Worm (Caenorhabditis elegans) whole organism, L3 larva: Measurements from ENCODE around the gene pro-1.

Source experiments
- R02D3.7 ChIP-seq: fragments of 150-350 bp; optimal IDR thresholded peaks from 2 replicates; lab custom pipeline; 2014; ENCODE audit warnings: missing biosample characterization, missing genetic modification characterization
- ZK546.5 ChIP-seq: sonication (generic microtip); optimal IDR thresholded peaks from 2 replicates; lab custom pipeline; 2017; ENCODE audit warnings: missing biosample characterization, missing genetic modification characterization
- aly-2 ChIP-seq: fragments of 150-350 bp; optimal IDR thresholded peaks from 2 replicates; lab custom pipeline; 2014; ENCODE audit warnings: missing biosample characterization, missing genetic modification characterization
- ama-1 ChIP-seq: fragments of 150-350 bp; optimal IDR thresholded peaks from 2 replicates; lab custom pipeline; 2018
- ceh-16 ChIP-seq: sonication (generic microtip); optimal IDR thresholded peaks from 2 replicates; lab custom pipeline; 2017; ENCODE audit warnings: missing biosample characterization, missing genetic modification characterization
- ceh-28 ChIP-seq: fragments of 150-350 bp; optimal IDR thresholded peaks from 2 replicates; lab custom pipeline; 2014; ENCODE audit warnings: missing biosample characterization, missing genetic modification reagents, missing genetic modification characterization
- ceh-82 ChIP-seq: fragments of 150-350 bp; optimal IDR thresholded peaks from 2 replicates; lab custom pipeline; 2014; ENCODE audit warnings: missing biosample characterization, missing genetic modification characterization
- ceh-9 ChIP-seq: sonication (generic microtip); optimal IDR thresholded peaks from 2 replicates; lab custom pipeline; 2018; ENCODE audit warnings: missing biosample characterization, missing genetic modification characterization
- daf-12 ChIP-seq: fragments of 150-350 bp; optimal IDR thresholded peaks from 2 replicates; lab custom pipeline; 2014; ENCODE audit warnings: missing biosample characterization, missing genetic modification reagents, missing genetic modification characterization
- egl-5 ChIP-seq: fragments of 150-350 bp; optimal IDR thresholded peaks from 2 replicates; lab custom pipeline; 2017; ENCODE audit warnings: missing biosample characterization, missing genetic modification reagents, missing genetic modification characterization, inconsistent platforms
- elt-1 ChIP-seq: fragments of 150-350 bp; optimal IDR thresholded peaks from 2 replicates; lab custom pipeline; 2014; ENCODE audit warnings: missing biosample characterization, missing genetic modification characterization
- elt-2 ChIP-seq: sonication (generic microtip); optimal IDR thresholded peaks from 2 replicates; lab custom pipeline; 2016; ENCODE audit warnings: missing genetic modification reagents, mild to moderate bottlenecking, missing genetic modification characterization, missing compliant biosample characterization
- eor-1 ChIP-seq, 2 experiments: fragments of 150-350 bp; optimal IDR thresholded peaks; 2 replicates each; lab custom pipeline; 2014 to 2018; ENCODE audit warnings: missing biosample characterization in 2 of 2, missing genetic modification characterization in 2 of 2
- fkh-10 ChIP-seq: sonication (generic microtip); optimal IDR thresholded peaks from 2 replicates; lab custom pipeline; 2017; ENCODE audit warnings: missing biosample characterization, missing genetic modification reagents, missing genetic modification characterization
- fkh-2 ChIP-seq: fragments of 150-350 bp; optimal IDR thresholded peaks from 2 replicates; lab custom pipeline; 2014; ENCODE audit warnings: missing biosample characterization, missing genetic modification reagents, missing genetic modification characterization
- fos-1 ChIP-seq: fragments of 150-350 bp; optimal IDR thresholded peaks from 2 replicates; lab custom pipeline; 2014; ENCODE audit warnings: missing biosample characterization, missing genetic modification characterization
- hmg-11 ChIP-seq: sonication (generic microtip); optimal IDR thresholded peaks from 2 replicates; lab custom pipeline; 2016; ENCODE audit warnings: missing genetic modification characterization, missing compliant biosample characterization
- jun-1 ChIP-seq: fragments of 150-350 bp; optimal IDR thresholded peaks from 2 replicates; lab custom pipeline; 2014; ENCODE audit warnings: missing biosample characterization, missing genetic modification reagents, missing genetic modification characterization
- lin-15B ChIP-seq: fragments of 150-350 bp; optimal IDR thresholded peaks from 2 replicates; lab custom pipeline; 2014; ENCODE audit warnings: missing biosample characterization, missing genetic modification characterization
- lin-39 ChIP-seq: fragments of 150-350 bp; optimal IDR thresholded peaks from 2 replicates; lab custom pipeline; 2018; ENCODE audit warnings: missing biosample characterization, missing genetic modification reagents, missing genetic modification characterization
- lsy-12 ChIP-seq: sonication (generic microtip); optimal IDR thresholded peaks from 2 replicates; lab custom pipeline; 2016; ENCODE audit warnings: mild to moderate bottlenecking, missing genetic modification characterization, missing compliant biosample characterization
- mdl-1 ChIP-seq: fragments of 150-350 bp; optimal IDR thresholded peaks from 2 replicates; lab custom pipeline; 2014; ENCODE audit warnings: missing biosample characterization, missing genetic modification characterization
- mml-1 ChIP-seq: fragments of 150-350 bp; sonication (generic microtip); optimal IDR thresholded peaks from 3 replicates; lab custom pipeline; 2014; ENCODE audit warnings: missing biosample characterization, missing genetic modification characterization
- nfya-1 ChIP-seq: sonication (generic microtip); optimal IDR thresholded peaks from 2 replicates; lab custom pipeline; 2017; ENCODE audit warnings: missing genetic modification characterization, mild to moderate bottlenecking, missing compliant biosample characterization, antibody characterized with exemption, moderate library complexity; ENCODE audit not compliant: insufficient read depth
- nhr-11 ChIP-seq: fragments of 150-350 bp; optimal IDR thresholded peaks from 2 replicates; lab custom pipeline; 2014; ENCODE audit warnings: missing biosample characterization, missing genetic modification characterization
- nhr-23 ChIP-seq: fragments of 150-350 bp; optimal IDR thresholded peaks from 2 replicates; lab custom pipeline; 2014; ENCODE audit warnings: missing biosample characterization, missing genetic modification reagents, missing genetic modification characterization
- nhr-237 ChIP-seq: fragments of 150-350 bp; optimal IDR thresholded peaks from 2 replicates; lab custom pipeline; 2014; ENCODE audit warnings: missing biosample characterization, missing genetic modification characterization
- nhr-25 ChIP-seq: sonication (generic microtip); optimal IDR thresholded peaks from 2 replicates; lab custom pipeline; 2017; ENCODE audit warnings: missing biosample characterization, missing genetic modification characterization
- nhr-28 ChIP-seq: fragments of 150-350 bp; optimal IDR thresholded peaks from 2 replicates; lab custom pipeline; 2014; ENCODE audit warnings: missing biosample characterization, missing genetic modification characterization
- nhr-43 ChIP-seq: sonication (generic microtip); optimal IDR thresholded peaks from 2 replicates; lab custom pipeline; 2016; ENCODE audit warnings: mild to moderate bottlenecking, missing genetic modification characterization, missing compliant biosample characterization; ENCODE audit not compliant: poor library complexity, severe bottlenecking
- nhr-67 ChIP-seq: fragments of 150-350 bp; optimal IDR thresholded peaks from 2 replicates; lab custom pipeline; 2014; ENCODE audit warnings: missing biosample characterization, missing genetic modification characterization
- nhr-76 ChIP-seq: fragments of 150-350 bp; sonication (generic microtip); optimal IDR thresholded peaks from 5 replicates; lab custom pipeline; 2014; ENCODE audit warnings: missing biosample characterization, missing genetic modification characterization
- nhr-77 ChIP-seq: fragments of 150-350 bp; optimal IDR thresholded peaks from 2 replicates; lab custom pipeline; 2014; ENCODE audit warnings: missing biosample characterization, missing genetic modification characterization
- pha-4 ChIP-seq: fragments of 150-350 bp; optimal IDR thresholded peaks from 2 replicates; lab custom pipeline; 2014; ENCODE audit warnings: missing biosample characterization, missing genetic modification reagents, missing genetic modification characterization
- pqm-1 ChIP-seq: fragments of 150-350 bp; optimal IDR thresholded peaks from 2 replicates; lab custom pipeline; 2017; ENCODE audit warnings: missing biosample characterization, missing genetic modification characterization, inconsistent platforms
- sea-2 ChIP-seq: fragments of 150-350 bp; sonication (generic microtip); optimal IDR thresholded peaks from 4 replicates; lab custom pipeline; 2014; ENCODE audit warnings: missing biosample characterization, missing genetic modification reagents, missing genetic modification characterization
- skn-1 ChIP-seq: fragments of 150-350 bp; optimal IDR thresholded peaks from 2 replicates; lab custom pipeline; 2014; ENCODE audit warnings: missing biosample characterization, missing genetic modification characterization
- snpc-4 ChIP-seq: fragments of 150-350 bp; optimal IDR thresholded peaks from 2 replicates; lab custom pipeline; 2014; ENCODE audit warnings: missing biosample characterization, missing genetic modification characterization
- tbx-2 ChIP-seq: sonication (generic microtip); optimal IDR thresholded peaks from 2 replicates; lab custom pipeline; 2016; ENCODE audit warnings: mild to moderate bottlenecking, missing genetic modification characterization, missing compliant biosample characterization
- unc-39 ChIP-seq: sonication (generic microtip); optimal IDR thresholded peaks from 4 replicates; lab custom pipeline; 2017; ENCODE audit warnings: missing biosample characterization, missing genetic modification characterization
- unc-62 ChIP-seq: fragments of 150-350 bp; sonication (generic microtip); optimal IDR thresholded peaks from 4 replicates; lab custom pipeline; 2014; ENCODE audit warnings: missing biosample characterization, missing genetic modification reagents, missing genetic modification characterization
- zag-1 ChIP-seq: fragments of 150-350 bp; optimal IDR thresholded peaks from 2 replicates; lab custom pipeline; 2014; ENCODE audit warnings: missing biosample characterization, missing genetic modification characterization
- ztf-11 ChIP-seq: fragments of 150-350 bp; optimal IDR thresholded peaks from 2 replicates; lab custom pipeline; 2014; ENCODE audit warnings: missing biosample characterization, missing genetic modification characterization
- ztf-4 ChIP-seq: fragments of 150-350 bp; optimal IDR thresholded peaks from 2 replicates; lab custom pipeline; 2014; ENCODE audit warnings: missing biosample characterization, missing genetic modification characterization

pro-1 gene

ce11 chrII:10507906-10508305, 33.9 kb downstream of the pro-1 start:
- no peak for TF ChIP-seq pqm-1 (tag; lab: Kevin White, UChicago)
- no peak for TF ChIP-seq unc-39 (tag; lab: Kevin White, UChicago)
- no peak for TF ChIP-seq mdl-1 (tag; lab: Kevin White, UChicago)
- TF ChIP-seq elt-2 (tag; lab: Kevin White, UChicago) = no peak
- TF ChIP-seq daf-12 (tag; lab: Kevin White, UChicago) = no peak
- TF ChIP-seq snpc-4 = no peak
- TF ChIP-seq mml-1 = no peak
- no peak for TF ChIP-seq nhr-237 (tag; lab: Kevin White, UChicago)
- TF ChIP-seq nhr-77 = no peak
- TF ChIP-seq fkh-2 = no peak

- TF ChIP-seq nhr-25 (tag; lab: Kevin White, UChicago) = peak; percentile 73
- no peak for TF ChIP-seq snpc-4
- TF ChIP-seq tbx-2 (tag; lab: Kevin White, UChicago) = no peak
- no peak for TF ChIP-seq elt-2 (tag; lab: Kevin White, UChicago)
- TF ChIP-seq sea-2 = no peak
- no peak for TF ChIP-seq nhr-43 (tag; lab: Kevin White, UChicago)
- TF ChIP-seq fkh-2 = no peak
- no peak for TF ChIP-seq mdl-1 (tag; lab: Kevin White, UChicago)
- peak; percentile 46 for TF ChIP-seq nhr-23 (tag; lab: Kevin White, UChicago)
- TF ChIP-seq, all 47 proteins: peak for 2
Observed at ce11 chrII:10505949-10506348, 35.8 kb downstream of the pro-1 start.

DNA sequence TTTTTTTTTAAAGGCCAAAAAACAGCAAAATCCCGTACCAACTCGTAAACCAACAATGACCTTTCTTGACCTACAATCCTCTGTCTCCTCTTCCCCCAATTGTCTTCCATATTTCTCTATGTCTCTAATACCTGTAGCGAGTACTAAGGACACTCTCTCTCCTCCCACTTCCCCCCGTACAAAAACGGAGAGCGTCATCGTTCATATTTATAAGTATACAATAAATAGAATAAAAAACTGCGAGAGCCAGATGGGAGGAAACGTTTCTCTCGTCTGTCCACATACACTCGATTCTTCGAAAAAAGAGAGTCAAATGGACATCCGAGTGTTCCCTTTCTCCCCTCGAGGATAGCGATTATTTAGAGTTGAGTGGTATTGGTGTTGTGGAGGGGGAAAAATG, 37.1 kb downstream of the pro-1 start:
- TF ChIP-seq lin-39 (tag; lab: Kevin White, UChicago) (peak; percentile 20), pha-4 (tag; lab: Kevin White, UChicago) (peak; percentile 89), sea-2 (no peak), egl-5 (no peak), jun-1 (peak; percentile 35), nhr-25 (tag; lab: Kevin White, UChicago) (peak; percentile 46), nfya-1 (peak; percentile 1), nhr-23 (tag; lab: Kevin White, UChicago) (peak; percentile 58)

DNA sequence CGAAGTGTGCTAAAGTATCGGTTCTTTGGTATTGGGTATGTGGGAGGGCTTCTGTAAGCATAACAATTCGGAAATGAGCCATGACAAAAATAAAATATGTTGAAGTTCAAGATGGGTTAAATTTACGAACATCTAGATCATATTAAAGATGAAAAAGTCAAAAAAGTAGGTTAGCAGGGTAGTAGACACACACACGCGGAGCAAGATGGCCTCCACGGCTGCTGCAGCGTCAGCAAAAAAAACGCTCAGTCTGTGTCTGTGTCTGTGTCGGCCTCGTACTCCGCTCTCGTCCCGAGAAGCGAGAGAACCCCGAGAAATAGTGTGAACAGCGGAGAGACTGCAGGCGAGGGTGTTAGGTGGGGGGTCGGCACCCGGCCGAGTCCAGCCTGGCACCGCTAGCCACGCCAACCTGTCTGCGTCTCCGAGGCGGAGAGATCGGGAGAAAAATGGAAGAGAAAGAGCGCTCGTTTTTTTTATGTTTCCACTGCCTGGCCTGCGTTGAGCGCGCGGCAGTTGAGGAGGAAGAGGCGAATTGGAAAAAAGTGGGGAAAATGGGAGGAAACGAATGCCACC, 39.2 kb downstream of the pro-1 start, which contains the start of gene myrf-1:
Gene myrf-1 (minus strand): TSS at position 51 of the 573 bp plus-strand sequence.
- TF ChIP-seq nhr-11 (tag; lab: Kevin White, UChicago) (peak; percentile 87), zag-1 (tag; lab: Kevin White, UChicago) (peak; percentile 57), nfya-1 (peak; percentile 90), mdl-1 (tag; lab: Kevin White, UChicago) (peak; percentile 70), unc-39 (tag; lab: Kevin White, UChicago) (no peak), fkh-10 (GFP tag; lab: Kevin White, UChicago) (peak; percentile 17), nhr-23 (tag; lab: Kevin White, UChicago) (peak; percentile 91), sea-2 (peak; percentile 39), ama-1 (lab: Kevin White, UChicago) (peak; percentile 67), aly-2 (tag; lab: Kevin White, UChicago) (no peak), nhr-67 (peak; percentile 3), nhr-25 (tag; lab: Kevin White, UChicago) (peak; percentile 77), egl-5 (peak; percentile 85), fos-1 (tag; lab: Kevin White, UChicago) (peak; percentile 48), lsy-12 (peak; percentile 92), ztf-4 (no peak), ceh-28 (tag; lab: Kevin White, UChicago) (peak; percentile 84), lin-15B (tag; lab: Kevin White, UChicago) (peak; percentile 64), R02D3.7 (tag; lab: Kevin White, UChicago) (peak; percentile 53), nhr-77 (peak; percentile 47), ceh-9 (no peak), eor-1 (tag; optimal IDR thresholded peaks at IDR 0.05; lab: Kevin White, UChicago) (no peak), skn-1 (tag; lab: Kevin White, UChicago) (peak; percentile 61), lin-39 (tag; lab: Kevin White, UChicago) (peak; percentile 96), ceh-16 (tag; lab: Kevin White, UChicago) (no peak), ztf-11 (no peak), elt-2 (tag; lab: Kevin White, UChicago) (peak; percentile 80), mml-1 (no peak), jun-1 (peak; percentile 62), ceh-82 (peak; percentile 43), hmg-11 (tag; lab: Kevin White, UChicago) (peak; percentile 99), nhr-43 (tag; lab: Kevin White, UChicago) (peak; percentile 74), pha-4 (tag; lab: Kevin White, UChicago) (peak; percentile 92), nhr-76 (tag; lab: Kevin White, UChicago) (no peak), nhr-237 (tag; lab: Kevin White, UChicago) (no peak), fkh-2 (no peak), snpc-4 (peak; percentile 33), pqm-1 (tag; lab: Kevin White, UChicago) (peak; percentile 8), elt-1 (peak; percentile 56), tbx-2 (tag; lab: Kevin White, UChicago) (peak; percentile 88), nhr-28 (tag; lab: Kevin White, UChicago) (no peak), unc-62 (GFP tag; lab: Kevin White, UChicago) (peak; percentile 83), ZK546.5 (tag; lab: Kevin White, UChicago) (no peak)
